Worm (Caenorhabditis elegans) whole organism, late embryonic: ENCODE measurements around the gene unc-62.

Source experiments
- F13H6.1 ChIP-seq: sonication (generic microtip); optimal IDR thresholded peaks from 2 replicates; lab custom pipeline; 2016; ENCODE audit warnings: missing genetic modification characterization, missing compliant biosample characterization
- T23F11.4 ChIP-seq: fragments of 200-800 bp; sonication (Bioruptor generic); optimal IDR thresholded peaks from 2 replicates; lab custom pipeline; 2018; ENCODE audit warnings: mild to moderate bottlenecking, missing genetic modification characterization, missing compliant biosample characterization
- ceh-18 ChIP-seq: sonication (generic microtip); optimal IDR thresholded peaks from 2 replicates; lab custom pipeline; 2016; ENCODE audit warnings: missing genetic modification characterization, missing compliant biosample characterization
- ceh-2 ChIP-seq: sonication (generic microtip); optimal IDR thresholded peaks from 2 replicates; lab custom pipeline; 2016; ENCODE audit warnings: missing genotype, missing genetic modification characterization, missing compliant biosample characterization
- dve-1 ChIP-seq: sonication (generic microtip); optimal IDR thresholded peaks from 2 replicates; lab custom pipeline; 2017; ENCODE audit warnings: antibody characterized with exemption, mild to moderate bottlenecking, missing genetic modification characterization, missing compliant biosample characterization
- elt-2 ChIP-seq: sonication (generic microtip); optimal IDR thresholded peaks from 2 replicates; lab custom pipeline; 2016; ENCODE audit warnings: missing genetic modification reagents, missing genetic modification characterization, missing compliant biosample characterization
- hlh-13 ChIP-seq: fragments of 200-800 bp; sonication (Bioruptor generic); optimal IDR thresholded peaks from 2 replicates; lab custom pipeline; 2018; ENCODE audit warnings: mild to moderate bottlenecking, missing genetic modification characterization, missing compliant biosample characterization
- hlh-30 ChIP-seq: sonication (generic microtip); optimal IDR thresholded peaks from 2 replicates; lab custom pipeline; 2017; ENCODE audit warnings: antibody characterized with exemption, missing genetic modification characterization, missing compliant biosample characterization; ENCODE audit not compliant: insufficient read depth
- lim-6 ChIP-seq: sonication (generic microtip); optimal IDR thresholded peaks from 2 replicates; lab custom pipeline; 2016; ENCODE audit warnings: missing genetic modification characterization, missing compliant biosample characterization
- nhr-11 ChIP-seq: fragments of 150-350 bp; optimal IDR thresholded peaks from 2 replicates; lab custom pipeline; 2014; ENCODE audit warnings: missing biosample characterization, missing genetic modification characterization
- rnt-1 ChIP-seq: sonication (generic microtip); optimal IDR thresholded peaks from 2 replicates; lab custom pipeline; 2016; ENCODE audit warnings: missing genetic modification characterization, missing compliant biosample characterization
- tbx-2 ChIP-seq: sonication (generic microtip); optimal IDR thresholded peaks from 2 replicates; lab custom pipeline; 2016; ENCODE audit warnings: missing genetic modification characterization, missing compliant biosample characterization
- ztf-16 ChIP-seq: sonication (generic microtip); optimal IDR thresholded peaks from 2 replicates; lab custom pipeline; 2017; ENCODE audit warnings: missing genetic modification characterization, missing compliant biosample characterization

ce11 chrV:4486626-4487025, 10.6 kb upstream of the unc-62 start:
- TF ChIP-seq tbx-2 = no peak
- no peak for TF ChIP-seq ceh-2 (tag; lab: Kevin White, UChicago)
- no peak for TF ChIP-seq F13H6.1 (tag; lab: Kevin White, UChicago)
- no peak for TF ChIP-seq rnt-1
- no peak for TF ChIP-seq nhr-11 (tag; lab: Kevin White, UChicago)
- TF ChIP-seq hlh-13 (GFP tag; lab: Kevin White, UChicago) = no peak
- no peak for TF ChIP-seq T23F11.4 (GFP tag; lab: Kevin White, UChicago)
- TF ChIP-seq elt-2 (tag; lab: Kevin White, UChicago) = no peak
- no peak for TF ChIP-seq lim-6 (tag; lab: Kevin White, UChicago)
- no peak for TF ChIP-seq ztf-16
- no peak for TF ChIP-seq hlh-30
- TF ChIP-seq ceh-18 (tag; lab: Kevin White, UChicago) = no peak
- no peak for TF ChIP-seq dve-1 (tag; lab: Kevin White, UChicago)
